Worm (Caenorhabditis elegans): ENCODE measurements around the gene cyy-1.

Gene cyy-1

DNA sequence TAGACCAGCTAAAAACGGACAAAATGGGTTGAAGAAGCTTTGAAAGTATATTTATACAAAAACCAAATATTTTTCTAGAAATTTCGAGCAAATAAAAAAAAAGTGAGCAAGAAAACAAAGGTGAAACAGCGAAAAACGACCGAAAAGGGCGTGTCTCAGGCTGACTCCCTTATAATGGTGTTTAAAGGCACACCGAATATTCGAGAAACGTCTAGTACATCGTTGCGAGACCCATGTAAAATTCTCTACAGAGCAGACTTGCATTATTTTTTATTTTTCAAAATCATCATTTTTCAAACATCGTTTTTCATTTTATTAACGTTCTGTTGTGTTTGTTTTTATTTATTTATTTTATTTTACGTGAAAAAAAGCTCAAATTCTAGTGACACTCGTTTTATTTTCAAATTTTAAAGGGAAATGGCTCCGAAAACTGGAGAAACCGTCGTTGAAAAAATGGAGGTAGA, 41.3 kb downstream of the cyy-1 start, which contains the start of gene rpn-3 (continued):
- TF ChIP-seq elt-2 (tag; optimal IDR thresholded peaks at IDR 0.05) (peak; percentile 34), ahr-1 (tag; optimal IDR thresholded peaks at IDR 0.05) (no peak), elt-4 (tag; optimal IDR thresholded peaks at IDR 0.05) (no peak), tbx-2 (tag; optimal IDR thresholded peaks at IDR 0.05) (peak; percentile 84), pat-9 (tag; optimal IDR thresholded peaks at IDR 0.05) (no peak), ztf-16 (tag; optimal IDR thresholded peaks at IDR 0.05) (no peak), lin-11 (tag; optimal IDR thresholded peaks at IDR 0.05) (no peak), ceh-48 (tag; optimal IDR thresholded peaks at IDR 0.05) (peak; percentile 8), sox-2 (GFP tag; IDR thresholded peaks at IDR 0.05) (no peak; the same call in 1 of the 2 replicates), ama-1 (optimal IDR thresholded peaks at IDR 0.05) (no peak), ref-2 (tag; optimal IDR thresholded peaks at IDR 0.05) (peak; percentile 55), sox-4 (tag; optimal IDR thresholded peaks at IDR 0.05) (peak; percentile 28), K09A11.1 (tag; optimal IDR thresholded peaks at IDR 0.05; ENCODE audit: insufficient read depth) (peak; percentile 68), lim-6 (tag; optimal IDR thresholded peaks at IDR 0.05) (no peak), pax-1 (tag; optimal IDR thresholded peaks at IDR 0.05) (peak; percentile 97), gmeb-2 (tag; optimal IDR thresholded peaks at IDR 0.05) (no peak)

DNA sequence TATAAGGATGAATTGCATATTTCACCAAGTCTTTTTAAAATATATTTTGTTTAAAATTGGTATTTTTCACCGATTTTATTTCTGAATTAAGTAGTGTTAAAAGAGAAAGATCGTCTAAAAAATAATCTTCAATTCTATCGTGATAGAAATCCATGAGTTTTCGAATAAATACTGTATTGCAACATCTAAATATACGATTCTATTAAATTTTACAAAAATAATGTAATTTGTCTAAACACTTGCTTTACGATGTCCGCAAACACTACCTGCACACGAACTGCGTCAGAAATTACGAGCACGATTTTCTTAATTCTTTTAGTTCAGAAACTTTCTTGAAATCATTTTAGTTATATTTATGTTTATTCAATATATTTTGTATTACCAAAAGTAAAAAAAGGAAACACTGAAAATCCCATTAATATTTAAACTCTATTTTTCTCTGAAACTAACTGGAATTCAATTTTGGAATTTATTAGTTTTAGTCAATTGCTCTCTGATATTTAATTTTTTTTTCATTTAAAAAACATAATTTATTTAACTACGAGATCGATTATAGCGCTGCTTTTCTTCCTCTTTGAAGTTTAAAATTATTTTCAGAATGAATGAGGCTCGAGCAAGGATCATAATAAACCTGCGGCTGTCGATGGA, 43.6 kb downstream of the cyy-1 start, which contains the start of gene mrpl-32:
Gene mrpl-32 (plus strand): TSS at position 598 of the 648 bp plus-strand sequence.
- TF ChIP-seq odd-2 (tag; optimal IDR thresholded peaks at IDR 0.05) (no peak), ceh-31 (tag; optimal IDR thresholded peaks at IDR 0.05) (no peak), ceh-2 (tag; optimal IDR thresholded peaks at IDR 0.05) (no peak), sox-4 (tag; optimal IDR thresholded peaks at IDR 0.05) (no peak), ztf-16 (tag; optimal IDR thresholded peaks at IDR 0.05) (no peak), syd-9 (tag; optimal IDR thresholded peaks at IDR 0.05) (no peak), K09A11.1 (tag; optimal IDR thresholded peaks at IDR 0.05; ENCODE audit: insufficient read depth) (no peak), unc-55 (GFP tag; optimal IDR thresholded peaks at IDR 0.05) (no peak), ceh-9 (tag; optimal IDR thresholded peaks at IDR 0.05) (no peak), pat-9 (tag; optimal IDR thresholded peaks at IDR 0.05) (no peak)

DNA sequence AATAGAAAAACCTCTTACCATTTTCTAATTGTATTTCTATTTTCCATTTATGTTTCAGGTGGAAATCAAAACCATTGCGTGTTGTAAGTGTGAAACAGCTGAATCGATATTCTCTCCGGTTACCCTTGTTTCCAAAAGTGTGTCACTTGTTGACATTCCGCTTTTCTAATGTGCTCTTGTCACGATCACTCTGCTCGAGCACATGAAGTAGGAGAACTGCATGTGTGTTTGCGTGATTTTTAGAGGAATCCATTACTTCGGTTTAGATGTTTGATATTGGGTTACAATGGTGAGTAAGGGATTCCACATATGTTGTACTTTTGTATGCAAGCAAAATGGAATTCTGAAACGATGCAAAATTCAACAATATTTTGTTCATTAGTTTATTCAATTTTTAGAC, 44.8 kb downstream of the cyy-1 start:
- TF ChIP-seq npax-4 (tag; optimal IDR thresholded peaks at IDR 0.05) (no peak), zip-5 (tag; optimal IDR thresholded peaks at IDR 0.05) (no peak), mec-3 (tag; optimal IDR thresholded peaks at IDR 0.05; ENCODE audit: borderline replicate concordance) (no peak), ama-1 (optimal IDR thresholded peaks at IDR 0.05) (no peak), ceh-19 (GFP tag; optimal IDR thresholded peaks at IDR 0.05) (no peak)

DNA sequence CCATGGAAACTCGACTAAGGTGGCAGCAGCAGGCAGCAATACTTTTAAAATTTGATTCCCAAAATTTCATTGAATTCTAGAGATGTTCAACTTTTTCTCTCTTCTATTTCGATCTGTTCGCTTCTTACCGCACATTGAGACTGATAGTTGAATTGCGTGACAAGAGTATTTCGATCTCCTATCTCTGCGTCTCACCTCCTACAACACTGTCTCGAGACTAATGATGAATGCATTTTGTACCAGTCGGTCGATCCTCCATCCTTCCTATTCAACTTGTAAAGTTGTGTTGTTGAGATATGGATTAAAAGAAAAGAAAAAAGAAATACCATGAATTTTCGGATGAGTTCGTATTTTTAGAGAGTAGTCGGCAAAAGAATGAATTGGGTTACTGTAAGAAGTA, 45.5 kb downstream of the cyy-1 start:
- TF ChIP-seq ceh-30 (tag; optimal IDR thresholded peaks at IDR 0.05) (no peak), ceh-31 (tag; optimal IDR thresholded peaks at IDR 0.05) (no peak), npax-4 (tag; optimal IDR thresholded peaks at IDR 0.05) (no peak), hlh-6 (tag; optimal IDR thresholded peaks at IDR 0.05) (no peak), fkh-10 (GFP tag; optimal IDR thresholded peaks at IDR 0.05) (no peak), ceh-48 (tag; optimal IDR thresholded peaks at IDR 0.05) (no peak), hlh-30 (tag; optimal IDR thresholded peaks at IDR 0.05; ENCODE audit: insufficient read depth) (no peak), pag-3 (tag; optimal IDR thresholded peaks at IDR 0.05; ENCODE audit: borderline replicate concordance) (no peak), rnt-1 (tag; optimal IDR thresholded peaks at IDR 0.05) (no peak), ztf-16 (tag; optimal IDR thresholded peaks at IDR 0.05) (no peak), hlh-15 (tag; optimal IDR thresholded peaks at IDR 0.05) (no peak), ttx-3 (tag; optimal IDR thresholded peaks at IDR 0.05) (no peak), ahr-1 (tag; optimal IDR thresholded peaks at IDR 0.05) (no peak), nfya-1 (tag; optimal IDR thresholded peaks at IDR 0.05) (no peak), dve-1 (tag; optimal IDR thresholded peaks at IDR 0.05) (no peak), syd-9 (tag; optimal IDR thresholded peaks at IDR 0.05) (no peak)

Data from whole organism, late embryonic.